Fruit fly (Drosophila melanogaster) whole organism, prepupa: Measurements from ENCODE around the gene Arl2.
A peak's percentile ranks its signal among the peaks of the same experiment; 100 is the strongest.

Experiments
- Blimp-1 ChIP-seq: fragments of 200-800 bp; sonication (Bioruptor generic); optimal IDR thresholded peaks from 3 replicates; lab custom pipeline; 2017; ENCODE audit warnings: missing biosample characterization, missing genetic modification characterization, mild to moderate bottlenecking, moderate library complexity, missing genetic modification reagents
- CG10669 ChIP-seq: fragments of 200-800 bp; sonication (Bioruptor generic); optimal IDR thresholded peaks from 3 replicates; lab custom pipeline; 2018; ENCODE audit warnings: missing biosample characterization, mild to moderate bottlenecking, missing genetic modification characterization, moderate library complexity
- CG11294 ChIP-seq: fragments of 200-800 bp; sonication (Bioruptor generic); IDR thresholded peaks from 2 replicates; pipeline ENCODE4 v1.3.6; 2022; ENCODE audit warnings: missing biosample characterization, missing genetic modification characterization
- CG11762 ChIP-seq: fragments of 200-800 bp; sonication (Bioruptor generic); optimal IDR thresholded peaks from 3 replicates; lab custom pipeline; 2016; ENCODE audit warnings: missing biosample characterization, missing genetic modification characterization; ENCODE audit not compliant: insufficient read depth
- CG11902 ChIP-seq: fragments of 200-800 bp; sonication (Bioruptor generic); optimal IDR thresholded peaks from 3 replicates; lab custom pipeline; 2016; ENCODE audit warnings: missing biosample characterization, missing genetic modification characterization
- CG15336 ChIP-seq: fragments of 200-800 bp; sonication (Bioruptor generic); IDR thresholded peaks from 2 replicates; pipeline ENCODE4 v1.3.6; 2022; ENCODE audit warnings: missing biosample characterization, missing genetic modification characterization
- CG1621 ChIP-seq: fragments of 200-800 bp; sonication (Bioruptor generic); optimal IDR thresholded peaks from 3 replicates; lab custom pipeline; 2018; ENCODE audit warnings: missing biosample characterization, mild to moderate bottlenecking, missing genetic modification characterization
- CG16779 ChIP-seq: fragments of 200-800 bp; sonication (Bioruptor generic); optimal IDR thresholded peaks from 3 replicates; lab custom pipeline; 2017; ENCODE audit warnings: missing biosample characterization, mild to moderate bottlenecking, missing genetic modification characterization
- CG3032 ChIP-seq: fragments of 200-800 bp; optimal IDR thresholded peaks from 2 replicates; lab custom pipeline; 2019; ENCODE audit warnings: missing biosample characterization, mild to moderate bottlenecking, missing genetic modification characterization, moderate library complexity
- CG31627 ChIP-seq: fragments of 200-800 bp; sonication (Bioruptor generic); optimal IDR thresholded peaks from 3 replicates; lab custom pipeline; 2016; ENCODE audit warnings: missing biosample characterization, missing genetic modification characterization
- CG32006 ChIP-seq: fragments of 200-800 bp; sonication (Bioruptor generic); optimal IDR thresholded peaks from 3 replicates; lab custom pipeline; 2017; ENCODE audit warnings: missing biosample characterization, mild to moderate bottlenecking, missing genetic modification characterization
- CG34406 ChIP-seq: fragments of 200-800 bp; sonication (Bioruptor generic); optimal IDR thresholded peaks from 3 replicates; lab custom pipeline; 2016; ENCODE audit warnings: missing biosample characterization, missing genetic modification characterization
- CG3919 ChIP-seq: fragments of 200-800 bp; sonication (Bioruptor generic); optimal IDR thresholded peaks from 3 replicates; lab custom pipeline; 2016; ENCODE audit warnings: missing biosample characterization, missing genetic modification characterization
- CG4318 ChIP-seq: fragments of 200-800 bp; sonication (Bioruptor generic); optimal IDR thresholded peaks from 3 replicates; lab custom pipeline; 2017; ENCODE audit warnings: missing biosample characterization, mild to moderate bottlenecking, missing genetic modification characterization
- CG6276 ChIP-seq: fragments of 200-800 bp; sonication (Bioruptor generic); optimal IDR thresholded peaks from 2 replicates; lab custom pipeline; 2017; ENCODE audit warnings: missing biosample characterization, mild to moderate bottlenecking, missing genetic modification characterization
- CG6792 ChIP-seq: fragments of 200-800 bp; sonication (Bioruptor generic); optimal IDR thresholded peaks from 3 replicates; lab custom pipeline; 2016; ENCODE audit warnings: missing biosample characterization, missing genetic modification characterization
- CG6808 ChIP-seq: fragments of 200-800 bp; sonication (Bioruptor generic); optimal IDR thresholded peaks from 3 replicates; lab custom pipeline; 2017; ENCODE audit warnings: missing biosample characterization, missing genetic modification characterization, mild to moderate bottlenecking, moderate library complexity, missing genetic modification reagents
- CG6854 ChIP-seq: fragments of 200-800 bp; sonication (Bioruptor generic); optimal IDR thresholded peaks from 2 replicates; lab custom pipeline; 2017; ENCODE audit warnings: missing biosample characterization, mild to moderate bottlenecking, missing genetic modification characterization
- CG7368 ChIP-seq: fragments of 200-800 bp; sonication (Bioruptor generic); optimal IDR thresholded peaks from 3 replicates; lab custom pipeline; 2016; ENCODE audit warnings: missing biosample characterization, missing genetic modification characterization
- CG8119 ChIP-seq: fragments of 200-800 bp; sonication (Bioruptor generic); IDR thresholded peaks from 3 replicates; pipeline ENCODE4 v1.3.6; 2022; ENCODE audit warnings: missing biosample characterization, missing genetic modification characterization
- CG8319 ChIP-seq: fragments of 200-800 bp; sonication (Bioruptor generic); optimal IDR thresholded peaks from 3 replicates; lab custom pipeline; 2016; ENCODE audit warnings: missing biosample characterization, missing genetic modification characterization
- CG9139 ChIP-seq: fragments of 200-800 bp; sonication (Bioruptor generic); optimal IDR thresholded peaks from 3 replicates; lab custom pipeline; 2017; ENCODE audit warnings: missing biosample characterization, mild to moderate bottlenecking, missing genetic modification characterization
- Eip75B ChIP-seq: fragments of 200-800 bp; sonication (Bioruptor generic); optimal IDR thresholded peaks from 3 replicates; lab custom pipeline; 2016; ENCODE audit warnings: missing biosample characterization, missing genetic modification characterization
- Ets21C ChIP-seq: fragments of 200-800 bp; sonication (Bioruptor generic); optimal IDR thresholded peaks from 3 replicates; lab custom pipeline; 2016; ENCODE audit warnings: missing biosample characterization, missing genetic modification characterization
- Ets96B ChIP-seq: fragments of 200-800 bp; optimal IDR thresholded peaks from 2 replicates; lab custom pipeline; 2019; ENCODE audit warnings: missing biosample characterization, mild to moderate bottlenecking, missing genetic modification characterization, moderate library complexity
- Hr4 ChIP-seq: fragments of 200-800 bp; sonication (Bioruptor generic); optimal IDR thresholded peaks from 3 replicates; lab custom pipeline; 2016; ENCODE audit warnings: missing biosample characterization, missing genetic modification characterization
- Lpt ChIP-seq: fragments of 200-800 bp; sonication (Bioruptor generic); optimal IDR thresholded peaks from 3 replicates; lab custom pipeline; 2016; ENCODE audit warnings: missing biosample characterization, missing genetic modification characterization
- Met ChIP-seq: fragments of 200-800 bp; sonication (Bioruptor generic); optimal IDR thresholded peaks from 3 replicates; lab custom pipeline; 2016; ENCODE audit warnings: missing biosample characterization, missing genetic modification characterization
- OdsH ChIP-seq: fragments of 200-800 bp; sonication (Bioruptor generic); optimal IDR thresholded peaks from 3 replicates; lab custom pipeline; 2016; ENCODE audit warnings: missing biosample characterization, missing genetic modification characterization
- Sox102F ChIP-seq: fragments of 200-800 bp; sonication (Bioruptor generic); optimal IDR thresholded peaks from 2 replicates; lab custom pipeline; 2016; ENCODE audit warnings: missing biosample characterization, mild to moderate bottlenecking, missing genetic modification characterization
- Sox14 ChIP-seq: fragments of 200-800 bp; sonication (Bioruptor generic); optimal IDR thresholded peaks from 3 replicates; lab custom pipeline; 2016; ENCODE audit warnings: missing biosample characterization, missing genetic modification characterization
- Sox15 ChIP-seq: fragments of 200-800 bp; sonication (Bioruptor generic); optimal IDR thresholded peaks from 3 replicates; lab custom pipeline; 2016; ENCODE audit warnings: missing biosample characterization, missing genetic modification characterization
- achi ChIP-seq: fragments of 200-800 bp; sonication (Bioruptor generic); optimal IDR thresholded peaks from 3 replicates; lab custom pipeline; 2016; ENCODE audit warnings: missing biosample characterization, missing genetic modification characterization
- acj6 ChIP-seq: fragments of 200-800 bp; sonication (Bioruptor generic); optimal IDR thresholded peaks from 3 replicates; lab custom pipeline; 2016; ENCODE audit warnings: missing biosample characterization, missing genetic modification characterization
- cyc ChIP-seq: fragments of 200-800 bp; sonication (Bioruptor generic); optimal IDR thresholded peaks from 3 replicates; lab custom pipeline; 2016; ENCODE audit warnings: missing biosample characterization, missing genetic modification characterization
- dac ChIP-seq: fragments of 200-800 bp; sonication (Bioruptor generic); optimal IDR thresholded peaks from 2 replicates; lab custom pipeline; 2017; ENCODE audit warnings: missing biosample characterization, mild to moderate bottlenecking, missing genetic modification characterization
- esn ChIP-seq: fragments of 200-800 bp; sonication (Bioruptor generic); optimal IDR thresholded peaks from 2 replicates; lab custom pipeline; 2016; ENCODE audit warnings: missing biosample characterization, mild to moderate bottlenecking, missing genetic modification characterization, moderate library complexity
- fd59A ChIP-seq: fragments of 200-800 bp; sonication (Bioruptor generic); optimal IDR thresholded peaks from 2 replicates; lab custom pipeline; 2017; ENCODE audit warnings: missing biosample characterization, mild to moderate bottlenecking, missing genetic modification characterization, missing genetic modification reagents
- fkh ChIP-seq: fragments of 200-800 bp; sonication (Bioruptor generic); optimal IDR thresholded peaks from 3 replicates; lab custom pipeline; 2017; ENCODE audit warnings: missing biosample characterization, mild to moderate bottlenecking, missing genetic modification characterization, moderate library complexity
- lz ChIP-seq: fragments of 200-800 bp; sonication (Bioruptor generic); optimal IDR thresholded peaks from 3 replicates; lab custom pipeline; 2016; ENCODE audit warnings: missing biosample characterization, missing genetic modification characterization
- pdm3 ChIP-seq: fragments of 200-800 bp; sonication (Bioruptor generic); optimal IDR thresholded peaks from 3 replicates; lab custom pipeline; 2016; ENCODE audit warnings: missing biosample characterization, missing genetic modification characterization
- salr ChIP-seq, 2 experiments: fragments of 200-800 bp; sonication (Bioruptor generic); optimal IDR thresholded peaks; 3 replicates each; lab custom pipeline; 2016 to 2018; ENCODE audit warnings: missing biosample characterization in 2 of 2, missing genetic modification characterization in 2 of 2, mild to moderate bottlenecking in 1 of 2
- spab ChIP-seq: fragments of 200-800 bp; sonication (Bioruptor generic); optimal IDR thresholded peaks from 2 replicates; lab custom pipeline; 2017; ENCODE audit warnings: missing biosample characterization, mild to moderate bottlenecking, missing genetic modification characterization, missing genetic modification reagents
- ss ChIP-seq, 2 experiments: fragments of 200-800 bp; sonication (Bioruptor generic); optimal IDR thresholded peaks; 2 replicates in 1 of 2; 3 replicates in 1 of 2; lab custom pipeline; 2017 to 2018; ENCODE audit warnings: mild to moderate bottlenecking in 2 of 2, missing biosample characterization in 2 of 2, missing genetic modification characterization in 2 of 2, moderate library complexity in 1 of 2
- svp ChIP-seq: fragments of 200-800 bp; sonication (Bioruptor generic); peaks from one replicate; lab custom pipeline; 2016; ENCODE audit warnings: missing biosample characterization, missing genetic modification characterization
- topi ChIP-seq: fragments of 200-800 bp; sonication (Bioruptor generic); optimal IDR thresholded peaks from 3 replicates; lab custom pipeline; 2016; ENCODE audit warnings: missing biosample characterization, missing genetic modification characterization
- vri ChIP-seq: fragments of 200-800 bp; sonication (Bioruptor generic); optimal IDR thresholded peaks from 3 replicates; lab custom pipeline; 2016; ENCODE audit warnings: missing biosample characterization, mild to moderate bottlenecking, missing genetic modification characterization

Gene Arl2

dm6 chr3R:8354969-8355368 lies 14.1 kb downstream of the Arl2 start (continued):
- TF ChIP-seq ss (GFP tag; optimal IDR thresholded peaks at IDR 0.05; lab: Kevin White, UChicago), result peak; percentile 16 to 68
- peak; percentile 97 for TF ChIP-seq CG15336 (GFP tag; lab: Robert Waterston, UW)
- peak; percentile 92 for TF ChIP-seq Sox15 (GFP tag; lab: Kevin White, UChicago)
- TF ChIP-seq OdsH (GFP tag; lab: Kevin White, UChicago), result peak; percentile 95
- peak; percentile 89 for TF ChIP-seq CG7368 (GFP tag; lab: Kevin White, UChicago)
- peak; percentile 71 for TF ChIP-seq Sox14 (GFP tag; lab: Kevin White, UChicago)
- peak; percentile 82 for TF ChIP-seq CG16779
- peak; percentile 73 for TF ChIP-seq topi (GFP tag; lab: Kevin White, UChicago)
- peak; percentile 37 for TF ChIP-seq Met
- TF ChIP-seq lz (GFP tag; lab: Kevin White, UChicago), result peak; percentile 76
- peak; percentile 87 for TF ChIP-seq CG34406 (GFP tag; lab: Kevin White, UChicago)
- peak; percentile 89 for TF ChIP-seq acj6 (GFP tag; lab: Kevin White, UChicago)
- peak; percentile 22 for TF ChIP-seq esn
- TF ChIP-seq CG11294, result peak; percentile 90
- TF ChIP-seq achi (GFP tag; lab: Kevin White, UChicago), result peak; percentile 88

dm6 chr3R:8355579-8355978 lies 14.7 kb downstream of the Arl2 start:
- peak; percentile 62 for TF ChIP-seq dac (GFP tag; lab: Kevin White, UChicago)
- peak; percentile 92 for TF ChIP-seq CG3919 (GFP tag; lab: Kevin White, UChicago)
- peak; percentile 71 for TF ChIP-seq Ets21C
- TF ChIP-seq acj6 (GFP tag; lab: Kevin White, UChicago), result peak; percentile 90
- TF ChIP-seq cyc (GFP tag; lab: Kevin White, UChicago), result peak; percentile 79
- peak; percentile 71 for TF ChIP-seq lz (GFP tag; lab: Kevin White, UChicago)
- TF ChIP-seq Ets96B (tag; lab: Kevin White, UChicago), result peak; percentile 89
- peak; percentile 28 for TF ChIP-seq CG6854 (GFP tag; lab: Kevin White, UChicago)
- TF ChIP-seq CG6276 (GFP tag; lab: Kevin White, UChicago), result peak; percentile 77
- TF ChIP-seq Sox102F, result peak; percentile 82
- peak; percentile 88 for TF ChIP-seq CG8119 (GFP tag; lab: Robert Waterston, UW)
- TF ChIP-seq CG16779, result peak; percentile 71
- TF ChIP-seq Eip75B (GFP tag; lab: Kevin White, UChicago), result peak; percentile 86
- TF ChIP-seq Hr4 (GFP tag; lab: Kevin White, UChicago), result peak; percentile 91
- TF ChIP-seq Blimp-1 (GFP tag; lab: Kevin White, UChicago), result no peak
- TF ChIP-seq pdm3, result peak; percentile 87
- peak; percentile 76 for TF ChIP-seq fkh (GFP tag; lab: Kevin White, UChicago)
- peak; percentile 67 for TF ChIP-seq CG6808 (GFP tag; lab: Kevin White, UChicago)
- TF ChIP-seq vri (GFP tag; lab: Kevin White, UChicago), result peak; percentile 50
- peak; percentile 85 for TF ChIP-seq CG10669 (GFP tag; lab: Kevin White, UChicago)
- peak; percentile 86 for TF ChIP-seq CG1621 (tag; lab: Kevin White, UChicago)
- TF ChIP-seq CG11762 (GFP tag; lab: Kevin White, UChicago), result peak; percentile 89
- peak; percentile 75 for TF ChIP-seq CG31627 (GFP tag; lab: Kevin White, UChicago)
- peak; percentile 67 for TF ChIP-seq fd59A (GFP tag; lab: Kevin White, UChicago)
- peak; percentile 72 for TF ChIP-seq spab (GFP tag; lab: Kevin White, UChicago)
- TF ChIP-seq CG9139, result peak; percentile 58
- TF ChIP-seq CG11902 (GFP tag; lab: Kevin White, UChicago), result peak; percentile 79
- TF ChIP-seq CG11294, result peak; percentile 82
- peak; percentile 79 for TF ChIP-seq CG8319 (GFP tag; lab: Kevin White, UChicago)
- peak; percentile 77 for TF ChIP-seq esn
- peak; percentile 69 for TF ChIP-seq CG3032 (tag; lab: Kevin White, UChicago)
- peak; percentile 84 for TF ChIP-seq CG4318
- peak; percentile 87 for TF ChIP-seq achi (GFP tag; lab: Kevin White, UChicago)
- peak; percentile 88 for TF ChIP-seq Sox14 (GFP tag; lab: Kevin White, UChicago)
- TF ChIP-seq Met, result peak; percentile 75
- peak; percentile 86 for TF ChIP-seq Sox15 (GFP tag; lab: Kevin White, UChicago)
- TF ChIP-seq CG6792 (GFP tag; lab: Kevin White, UChicago), result peak; percentile 84
- peak; percentile 83 for TF ChIP-seq Lpt (GFP tag; lab: Kevin White, UChicago)
- TF ChIP-seq svp (GFP tag; lab: Kevin White, UChicago), result peak; percentile 90
- TF ChIP-seq CG34406 (GFP tag; lab: Kevin White, UChicago), result peak; percentile 88
- TF ChIP-seq OdsH (GFP tag; lab: Kevin White, UChicago), result peak; percentile 90
- TF ChIP-seq ss (GFP tag; optimal IDR thresholded peaks at IDR 0.05; lab: Kevin White, UChicago), result peak; percentile 46 to 89
- peak; percentile 85 for TF ChIP-seq CG32006
- TF ChIP-seq salr (GFP tag; optimal IDR thresholded peaks at IDR 0.05; lab: Kevin White, UChicago), result peak; percentile 69 to 85
